Fruit fly (Drosophila melanogaster): ENCODE data around the gene CG14903.

The CG14903 gene

DNA sequence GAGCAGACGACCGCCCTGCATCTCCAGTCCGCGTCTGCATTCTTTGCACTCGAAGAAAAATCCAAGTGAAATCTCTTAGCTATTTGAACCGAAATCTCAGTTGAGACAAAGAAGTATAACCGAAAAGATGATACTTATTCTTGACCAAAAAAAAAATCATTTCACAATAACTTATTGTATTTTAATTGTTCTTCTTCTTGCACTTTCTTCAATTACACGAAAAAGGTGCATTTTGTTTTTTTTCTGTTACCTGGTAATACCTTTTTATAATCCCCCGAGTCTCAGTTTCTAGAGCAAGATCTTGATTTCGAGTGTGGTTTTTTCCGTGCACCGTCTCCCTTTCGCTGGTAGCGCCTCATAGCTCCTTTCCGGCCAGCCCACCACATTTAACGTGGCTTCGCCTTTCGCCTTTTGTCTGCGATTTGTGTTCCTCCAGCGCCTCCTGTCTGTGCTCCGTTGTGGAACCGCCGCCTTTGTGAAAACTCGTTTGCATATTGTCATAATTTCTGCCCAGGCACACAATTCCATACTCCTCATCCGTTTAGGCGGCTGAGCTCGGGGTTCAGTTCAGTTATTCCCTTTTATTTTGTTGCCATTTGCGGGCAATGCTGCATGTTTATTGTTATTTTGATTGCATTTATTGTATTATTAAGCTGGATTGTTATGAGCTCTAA is 46.7 kb downstream of the CG14903 start (continued):
- TF ChIP-seq CG6792 (GFP tag; optimal IDR thresholded peaks at IDR 0.05) = peak; percentile 61
- peak; percentile 83 for TF ChIP-seq Sox14 (GFP tag; optimal IDR thresholded peaks at IDR 0.05)
- TF ChIP-seq CG11294 (GFP tag; IDR thresholded peaks at IDR 0.05) = no peak
- peak; percentile 47 for TF ChIP-seq cyc (GFP tag; optimal IDR thresholded peaks at IDR 0.05)
- TF ChIP-seq Gug (GFP tag; IDR thresholded peaks at IDR 0.05) = no peak
- no peak for TF ChIP-seq Eip93F (GFP tag; optimal IDR thresholded peaks at IDR 0.05)
- peak; percentile 82 for TF ChIP-seq CG6808 (GFP tag; optimal IDR thresholded peaks at IDR 0.05)
- peak; percentile 86 for TF ChIP-seq Ets96B (tag; optimal IDR thresholded peaks at IDR 0.05)
- peak; percentile 44 for TF ChIP-seq Smox (GFP tag; optimal IDR thresholded peaks at IDR 0.05)
- peak; percentile 28 for TF ChIP-seq CG4318 (GFP tag; optimal IDR thresholded peaks at IDR 0.05)
- no peak for TF ChIP-seq eg (GFP tag; IDR thresholded peaks at IDR 0.05)
- peak; percentile 73 for TF ChIP-seq CG32006 (GFP tag; optimal IDR thresholded peaks at IDR 0.05)
- TF ChIP-seq CG15336 (GFP tag; IDR thresholded peaks at IDR 0.05) = peak; percentile 39; the same call in 1 of the 2 replicates
- peak; percentile 37 for TF ChIP-seq dsx (GFP tag; optimal IDR thresholded peaks at IDR 0.05; ENCODE audit: poor library complexity, severe bottlenecking)
- peak; percentile 75 for TF ChIP-seq spab (GFP tag; optimal IDR thresholded peaks at IDR 0.05)
- peak; percentile 40 for TF ChIP-seq CG16779 (tag; optimal IDR thresholded peaks at IDR 0.05)
- no peak for TF ChIP-seq vri (GFP tag; optimal IDR thresholded peaks at IDR 0.05)
- peak; percentile 73 for TF ChIP-seq CG11762 (GFP tag; optimal IDR thresholded peaks at IDR 0.05; ENCODE audit: insufficient read depth)
- TF ChIP-seq achi (GFP tag; optimal IDR thresholded peaks at IDR 0.05) = peak; percentile 78
- TF ChIP-seq CG6276 (GFP tag; optimal IDR thresholded peaks at IDR 0.05) = peak; percentile 27
- TF ChIP-seq Hr39 (GFP tag; optimal IDR thresholded peaks at IDR 0.05) = peak; percentile 50
- peak; percentile 36 for TF ChIP-seq CG8319 (GFP tag; optimal IDR thresholded peaks at IDR 0.05)
- peak; percentile 93 for TF ChIP-seq Eip78C (GFP tag)
- peak; percentile 69 for TF ChIP-seq net (GFP tag; optimal IDR thresholded peaks at IDR 0.05)
- TF ChIP-seq Met (GFP tag; optimal IDR thresholded peaks at IDR 0.05) = peak; percentile 72
- TF ChIP-seq Hr38 (GFP tag; optimal IDR thresholded peaks at IDR 0.05) = no peak
- peak; percentile 73 for TF ChIP-seq acj6 (GFP tag; optimal IDR thresholded peaks at IDR 0.05)
- TF ChIP-seq CG1621 (tag; optimal IDR thresholded peaks at IDR 0.05) = peak; percentile 65

- no peak for TF ChIP-seq dac (GFP tag; optimal IDR thresholded peaks at IDR 0.05)
- no peak for TF ChIP-seq Lpt (GFP tag; optimal IDR thresholded peaks at IDR 0.05)
- TF ChIP-seq eg (GFP tag; IDR thresholded peaks at IDR 0.05) = no peak
- no peak for TF ChIP-seq spab (GFP tag; optimal IDR thresholded peaks at IDR 0.05)
- no peak for TF ChIP-seq Blimp-1 (GFP tag; optimal IDR thresholded peaks at IDR 0.05)
- TF ChIP-seq dsx (GFP tag; optimal IDR thresholded peaks at IDR 0.05; ENCODE audit: poor library complexity, severe bottlenecking) = no peak
- no peak for TF ChIP-seq Sox14 (GFP tag; optimal IDR thresholded peaks at IDR 0.05)
- TF ChIP-seq CG7368 (GFP tag; optimal IDR thresholded peaks at IDR 0.05) = no peak
- TF ChIP-seq Eip75B (GFP tag; optimal IDR thresholded peaks at IDR 0.05) = no peak
Measured at dm6 chr3R:16526256-16526655, 47.3 kb downstream of the CG14903 start.

DNA sequence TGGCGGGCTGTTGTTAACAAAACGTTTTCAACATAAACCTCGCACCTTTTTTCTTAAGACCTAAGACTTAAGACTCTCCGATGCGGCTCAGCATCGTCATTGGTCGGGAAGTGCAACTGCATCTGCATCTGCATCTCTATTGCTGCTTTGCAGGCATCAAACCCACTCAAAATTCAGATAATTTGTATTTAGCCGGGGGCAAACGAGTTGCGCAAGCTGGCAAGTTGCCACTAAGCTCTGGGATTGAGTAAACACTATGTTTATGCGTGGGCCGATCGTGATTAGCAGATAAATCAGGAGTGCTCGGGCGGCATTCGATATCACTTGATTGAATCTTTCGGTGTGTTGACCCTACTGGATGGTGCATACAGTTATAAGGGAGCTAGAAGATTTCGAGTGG is 48.0 kb downstream of the CG14903 start:
- TF ChIP-seq Smox (GFP tag; optimal IDR thresholded peaks at IDR 0.05) = no peak
- TF ChIP-seq CG4318 (GFP tag; optimal IDR thresholded peaks at IDR 0.05) = no peak
- no peak for TF ChIP-seq Sox102F (GFP tag; optimal IDR thresholded peaks at IDR 0.05)
- no peak for TF ChIP-seq CG11902 (GFP tag; optimal IDR thresholded peaks at IDR 0.05)
- TF ChIP-seq spab (GFP tag; optimal IDR thresholded peaks at IDR 0.05) = no peak
- no peak for TF ChIP-seq Blimp-1 (GFP tag; optimal IDR thresholded peaks at IDR 0.05)
- TF ChIP-seq Eip78C (GFP tag) = no peak
- TF ChIP-seq CG9139 (GFP tag; optimal IDR thresholded peaks at IDR 0.05) = no peak

Measured in whole organism, prepupa.